Worm (Caenorhabditis elegans): Measurements from ENCODE around the gene W04E12.5.

The W04E12.5 gene

ce11 chrV:19730280-19730679, 15.7 kb upstream of the W04E12.5 start, which contains the start of gene Y116F11A.1:
Gene Y116F11A.1, plus strand, starts transcription at chrV:19730580.
- TF ChIP-seq him-1 (tag; optimal IDR thresholded peaks at IDR 0.05) (no peak), dao-5 (tag; optimal IDR thresholded peaks at IDR 0.05) (no peak), W03F9.2 (tag; optimal IDR thresholded peaks at IDR 0.05) (no peak)

ce11 chrV:19733728-19734127, 12.2 kb upstream of the W04E12.5 start:
- TF ChIP-seq dao-5 (tag; optimal IDR thresholded peaks at IDR 0.05) (no peak), him-1 (tag; optimal IDR thresholded peaks at IDR 0.05) (no peak), W03F9.2 (tag; optimal IDR thresholded peaks at IDR 0.05) (no peak)

DNA sequence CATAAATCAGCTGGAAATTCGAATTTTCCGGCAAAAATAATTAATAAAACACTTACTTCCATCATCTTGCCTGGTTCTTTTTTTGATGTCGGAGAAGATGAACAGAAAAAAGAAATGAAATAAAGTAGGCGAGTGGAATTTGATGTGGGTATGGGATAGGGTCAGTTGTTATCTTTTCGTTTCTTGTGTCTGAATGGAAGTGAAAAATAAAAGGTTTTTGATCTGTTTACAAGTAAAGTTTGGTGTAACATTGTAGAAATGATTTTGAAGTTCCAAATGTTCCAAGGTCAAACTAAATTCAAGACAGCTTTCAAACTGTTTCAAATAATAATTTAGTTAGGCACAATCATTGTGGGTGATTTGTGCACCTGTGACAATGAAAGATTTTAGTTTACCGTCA, 8.5 kb upstream of the W04E12.5 start, which contains the start of gene W04E12.7:
W04E12.7 (minus strand) TSS at position 101 of the 400 bp plus-strand sequence.
- TF ChIP-seq W03F9.2 (tag; optimal IDR thresholded peaks at IDR 0.05) = no peak
- no peak for TF ChIP-seq dao-5 (tag; optimal IDR thresholded peaks at IDR 0.05)
- TF ChIP-seq him-1 (tag; optimal IDR thresholded peaks at IDR 0.05) = no peak

ce11 chrV:19738117-19738516, 7.8 kb upstream of the W04E12.5 start, which contains the start of gene fbxa-131:
Gene fbxa-131, plus strand, starts transcription at chrV:19738417.
- TF ChIP-seq him-1 (tag; optimal IDR thresholded peaks at IDR 0.05) = no peak
- no peak for TF ChIP-seq W03F9.2 (tag; optimal IDR thresholded peaks at IDR 0.05)
- TF ChIP-seq dao-5 (tag; optimal IDR thresholded peaks at IDR 0.05) = no peak

DNA sequence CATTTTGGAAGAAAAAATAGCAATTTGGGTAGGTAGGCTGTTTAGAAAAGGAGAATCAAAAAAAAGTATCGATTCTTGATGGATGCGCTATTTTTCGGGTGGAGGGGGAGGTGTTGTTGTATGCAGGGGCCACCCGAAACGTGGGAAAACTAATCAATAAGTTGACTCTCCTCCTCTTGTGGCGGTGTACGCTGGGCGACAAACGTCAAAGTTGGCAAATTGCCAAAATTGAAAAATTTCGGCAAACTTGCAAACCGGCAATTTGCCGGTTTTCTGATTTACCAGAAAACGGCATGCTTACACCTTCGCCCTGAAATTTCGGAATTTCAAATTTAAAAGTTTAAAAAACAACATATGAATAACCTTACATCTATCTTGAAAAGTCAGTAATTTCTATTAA, 4.9 kb upstream of the W04E12.5 start, which contains the start of gene W04E12.2:
W04E12.2 (minus strand) TSS at position 101 of the 400 bp plus-strand sequence.
- TF ChIP-seq W03F9.2 (tag; optimal IDR thresholded peaks at IDR 0.05) (no peak), dao-5 (tag; optimal IDR thresholded peaks at IDR 0.05) (no peak), him-1 (tag; optimal IDR thresholded peaks at IDR 0.05) (no peak)

DNA sequence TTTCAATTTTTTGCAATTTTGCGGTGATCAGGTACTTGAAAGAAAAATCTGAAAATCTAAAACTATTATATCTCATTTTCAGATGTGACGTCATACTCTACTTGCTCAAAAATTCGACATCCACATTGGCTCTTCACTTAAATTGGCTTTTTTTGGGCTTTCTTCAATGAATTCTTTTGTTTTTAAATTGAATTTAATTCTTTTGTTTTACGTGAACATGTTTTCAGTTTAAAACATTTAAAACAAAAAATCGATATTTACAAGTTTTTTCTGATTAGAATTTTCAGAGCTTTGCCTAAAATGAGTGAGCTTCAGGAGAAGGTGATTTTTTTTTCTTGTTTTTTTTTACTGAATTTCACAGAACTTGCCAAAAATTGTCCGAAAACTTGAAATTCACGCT, 4.3 kb upstream of the W04E12.5 start, which contains the start of gene W04E12.3:
W04E12.3 (plus strand) TSS at position 301 of the 400 bp plus-strand sequence.
- TF ChIP-seq dao-5 (tag; optimal IDR thresholded peaks at IDR 0.05) (no peak), him-1 (tag; optimal IDR thresholded peaks at IDR 0.05) (no peak), W03F9.2 (tag; optimal IDR thresholded peaks at IDR 0.05) (no peak)

- TF ChIP-seq W03F9.2 (tag; optimal IDR thresholded peaks at IDR 0.05) (no peak), him-1 (tag; optimal IDR thresholded peaks at IDR 0.05) (no peak), dao-5 (tag; optimal IDR thresholded peaks at IDR 0.05) (no peak)
Measured at ce11 chrV:19743305-19743704, 2.6 kb upstream of the W04E12.5 start, which contains the start of gene W04E12.4. Gene W04E12.4, plus strand, starts transcription at chrV:19743605.

DNA sequence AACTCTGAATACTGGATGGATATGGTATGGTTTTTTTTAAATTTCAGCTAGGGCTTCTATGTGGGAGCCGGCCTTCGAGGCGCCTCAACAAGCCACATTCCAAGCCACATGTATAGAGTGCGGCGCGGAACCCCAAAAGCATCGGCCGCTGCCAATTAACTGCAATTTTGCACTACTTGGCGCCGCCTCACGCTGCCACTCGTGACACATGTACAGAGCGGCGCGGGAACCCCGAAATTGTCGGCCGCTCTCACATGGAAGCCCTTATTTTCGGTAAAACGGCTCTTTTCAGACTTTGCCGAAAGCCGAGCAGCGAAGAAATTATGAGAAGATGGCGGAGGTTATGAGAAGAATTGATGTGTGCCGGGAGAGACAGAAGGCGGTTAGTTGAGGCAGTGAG, 2.2 kb upstream of the W04E12.5 start:
- no peak for TF ChIP-seq W03F9.2 (tag; optimal IDR thresholded peaks at IDR 0.05)
- no peak for TF ChIP-seq him-1 (tag; optimal IDR thresholded peaks at IDR 0.05)
- TF ChIP-seq dao-5 (tag; optimal IDR thresholded peaks at IDR 0.05) = no peak

- TF ChIP-seq dao-5 (tag; optimal IDR thresholded peaks at IDR 0.05) (no peak), W03F9.2 (tag; optimal IDR thresholded peaks at IDR 0.05) (no peak), him-1 (tag; optimal IDR thresholded peaks at IDR 0.05) (no peak)
Measured at ce11 chrV:19744210-19744609, 1.7 kb upstream of the W04E12.5 start.

DNA sequence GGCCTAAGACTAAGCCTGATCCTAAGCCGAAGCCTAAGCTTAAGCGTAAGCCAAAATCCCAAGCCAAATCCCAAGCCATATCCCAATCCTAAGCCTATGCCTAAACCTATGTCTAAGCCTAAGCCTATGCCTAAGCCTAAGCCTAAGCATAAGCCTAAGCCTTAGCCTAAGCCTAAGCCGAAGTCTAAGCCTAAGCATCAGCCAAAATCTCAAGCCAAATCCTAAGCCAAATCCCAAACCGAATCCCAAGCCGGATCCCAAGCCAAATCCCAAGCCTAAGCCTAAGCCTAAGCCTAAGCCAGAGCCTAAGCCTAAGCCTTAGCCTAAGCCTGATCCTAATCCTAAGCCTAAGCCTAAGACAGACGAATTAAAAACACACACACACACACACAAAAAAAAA, 1.2 kb downstream of the W04E12.5 start:
- TF ChIP-seq dao-5 (tag; optimal IDR thresholded peaks at IDR 0.05) (no peak), him-1 (tag; optimal IDR thresholded peaks at IDR 0.05) (no peak)

DNA sequence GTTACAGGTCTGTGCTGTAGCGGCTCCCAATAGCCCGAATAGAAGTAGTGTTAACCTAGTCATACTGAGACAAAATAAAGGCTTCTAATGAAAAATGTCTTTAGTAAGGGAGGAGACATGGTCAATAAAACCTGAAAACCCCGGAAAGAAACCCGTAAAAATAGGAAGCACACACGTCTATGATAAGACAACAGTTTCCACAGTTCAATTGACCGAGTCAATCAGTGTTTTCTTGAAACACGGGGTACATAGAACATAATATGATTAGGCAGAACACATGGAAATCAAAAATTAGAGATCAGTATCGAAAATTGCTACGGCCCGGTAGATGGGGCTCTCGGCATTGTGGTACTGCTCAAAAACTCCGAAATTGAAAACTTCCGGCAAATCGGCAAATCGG, 5.2 kb downstream of the W04E12.5 start, which contains the start of gene clec-49:
clec-49 (minus strand) TSS at position 103 of the 400 bp plus-strand sequence.
- no peak for TF ChIP-seq W03F9.2 (tag; optimal IDR thresholded peaks at IDR 0.05)
- no peak for TF ChIP-seq dao-5 (tag; optimal IDR thresholded peaks at IDR 0.05)

DNA sequence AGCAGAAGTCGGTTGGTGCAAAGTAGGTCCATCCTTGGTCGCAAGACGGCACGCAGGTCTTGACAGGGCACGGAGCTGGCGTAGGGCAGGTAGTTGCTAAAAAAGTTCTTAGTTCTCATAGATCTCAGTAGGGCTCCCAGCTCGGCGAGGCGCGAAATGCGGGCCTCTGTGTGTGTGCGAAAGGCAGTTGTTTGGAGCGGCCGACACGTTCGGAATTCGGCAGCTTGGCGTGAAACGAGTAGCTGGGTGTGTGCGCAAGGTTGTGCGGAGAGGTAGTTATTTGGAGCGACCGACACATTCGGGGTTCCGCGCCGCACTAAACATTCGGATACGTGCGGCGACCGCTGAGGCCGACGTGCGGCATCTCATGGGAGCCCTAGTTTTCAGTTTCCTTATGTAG, 6.9 kb downstream of the W04E12.5 start:
- TF ChIP-seq dao-5 (tag; optimal IDR thresholded peaks at IDR 0.05) (no peak), W03F9.2 (tag; optimal IDR thresholded peaks at IDR 0.05) (no peak), him-1 (tag; optimal IDR thresholded peaks at IDR 0.05) (no peak)

DNA sequence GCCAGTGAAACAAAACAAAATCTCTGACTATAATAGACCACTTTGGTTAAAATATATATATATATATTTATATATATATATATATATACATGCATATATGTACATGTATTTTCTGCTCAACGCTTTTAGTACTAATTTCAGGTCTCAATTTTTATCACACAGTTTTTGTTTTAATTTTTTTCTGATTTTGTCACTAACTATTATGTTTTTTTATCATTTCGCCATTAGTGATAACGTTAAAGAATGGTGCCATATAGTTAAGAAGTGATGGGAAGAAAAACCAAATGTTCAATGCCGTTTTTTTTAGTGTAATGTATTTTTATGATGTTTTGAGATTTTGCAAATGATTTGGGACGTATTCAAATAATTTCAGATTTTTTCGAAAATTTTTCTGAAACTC, 8.4 kb downstream of the W04E12.5 start:
- TF ChIP-seq W03F9.2 (tag; optimal IDR thresholded peaks at IDR 0.05) (no peak), dao-5 (tag; optimal IDR thresholded peaks at IDR 0.05) (no peak), him-1 (tag; optimal IDR thresholded peaks at IDR 0.05) (no peak)

DNA sequence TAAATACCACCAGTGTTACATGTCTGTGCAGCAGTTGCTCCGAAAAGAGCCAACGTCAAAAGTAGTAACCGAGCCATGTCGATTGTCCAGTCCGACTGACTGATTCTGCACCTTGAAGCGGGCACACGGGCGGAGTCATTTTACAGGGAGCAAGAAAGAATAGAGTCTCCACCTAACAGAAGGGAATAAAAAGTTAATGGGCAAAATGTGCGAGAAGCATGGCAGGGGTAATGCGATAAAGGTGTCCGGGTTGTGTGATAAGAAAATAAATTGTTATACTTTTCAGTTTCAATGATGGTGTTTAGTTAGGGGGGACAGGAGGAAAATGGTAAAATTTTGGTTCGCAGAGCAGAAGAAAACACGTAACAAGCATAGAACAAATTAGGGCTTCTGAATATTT, 9.3 kb downstream of the W04E12.5 start, which contains the start of gene clec-50:
clec-50 (minus strand) TSS at position 109 of the 400 bp plus-strand sequence.
- TF ChIP-seq him-1 (tag; optimal IDR thresholded peaks at IDR 0.05) (no peak), W03F9.2 (tag; optimal IDR thresholded peaks at IDR 0.05) (no peak), dao-5 (tag; optimal IDR thresholded peaks at IDR 0.05) (no peak)

DNA sequence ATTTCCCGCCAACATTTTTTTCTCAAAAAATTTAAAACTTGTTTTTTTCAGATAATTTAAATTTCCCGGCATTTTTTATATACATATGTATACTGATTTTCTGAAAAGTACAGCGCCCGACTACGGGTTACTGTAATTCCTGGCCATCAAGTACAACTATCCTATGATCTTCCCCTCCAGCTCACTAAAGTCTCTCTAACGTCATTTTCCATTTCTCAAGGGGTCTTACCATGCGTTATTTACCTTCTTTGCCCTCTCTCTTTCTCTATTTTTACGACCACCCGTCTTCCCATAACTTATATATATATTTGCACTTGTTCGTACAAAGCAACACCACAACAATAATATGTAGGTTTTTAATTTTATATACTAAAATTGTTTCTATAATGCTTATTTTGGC, 10.3 kb downstream of the W04E12.5 start, which contains the start of gene W04E12.9:
W04E12.9 (plus strand) TSS at position 301 of the 400 bp plus-strand sequence.
- TF ChIP-seq W03F9.2 (tag; optimal IDR thresholded peaks at IDR 0.05) = no peak
- no peak for TF ChIP-seq dao-5 (tag; optimal IDR thresholded peaks at IDR 0.05)
- TF ChIP-seq him-1 (tag; optimal IDR thresholded peaks at IDR 0.05) = no peak

Data from whole organism, L4/young adult.